Fruit fly (Drosophila melanogaster): Measurements from ENCODE around the gene Gr63a.

DNA sequence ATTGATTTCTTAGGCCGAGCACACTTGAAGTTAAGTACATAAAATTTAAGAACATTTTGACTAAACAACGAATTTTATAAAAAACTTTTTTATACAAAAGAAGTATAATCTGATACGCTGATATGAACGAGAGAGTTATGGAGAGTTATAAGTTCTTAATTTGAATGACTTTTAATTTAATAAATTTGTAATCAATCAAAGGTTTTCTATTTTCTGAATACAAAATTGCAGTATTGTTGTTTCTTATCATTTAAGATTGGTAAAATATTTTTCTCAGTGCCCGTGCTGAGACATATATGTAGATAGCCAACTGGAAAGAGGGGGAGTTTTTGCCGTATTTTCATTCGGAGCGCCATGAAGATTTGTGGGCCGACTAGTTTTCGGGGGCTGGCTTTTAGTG lies 23.3 kb downstream of the Gr63a start:
- TF ChIP-seq insv (optimal IDR thresholded peaks at IDR 0.05) (no peak), Sin3A (optimal IDR thresholded peaks at IDR 0.05) (no peak), psq (optimal IDR thresholded peaks at IDR 0.05) (no peak), Myc (optimal IDR thresholded peaks at IDR 0.05) (no peak), h (optimal IDR thresholded peaks at IDR 0.05) (no peak), ttk (optimal IDR thresholded peaks at IDR 0.05) (no peak)

Data from Kc167 (cell line).